Fruit fly (Drosophila melanogaster): Measurements from ENCODE around the gene CG11050.

CG11050 gene

DNA sequence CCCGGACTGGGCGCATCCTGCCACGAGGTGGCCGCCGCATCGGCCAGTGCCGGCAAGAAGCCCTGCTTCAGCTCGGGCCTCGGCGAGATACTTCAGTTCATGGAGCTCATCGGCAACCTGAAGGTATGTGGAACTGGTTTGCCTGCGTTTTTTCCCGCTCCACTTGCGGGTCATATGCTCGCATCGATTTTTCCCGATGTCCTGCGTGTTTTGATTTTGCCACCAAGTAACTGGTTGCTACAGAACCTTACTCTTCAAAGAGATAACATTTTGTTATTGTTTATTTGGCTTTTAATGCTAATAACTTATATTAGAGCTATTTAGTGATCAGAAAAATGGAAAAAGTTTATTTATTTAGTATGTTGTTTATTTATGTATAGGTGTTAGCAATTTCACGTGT lies 2.3 kb downstream of the CG11050 start:
- TF ChIP-seq br (GFP tag; optimal IDR thresholded peaks at IDR 0.05) = no peak
- TF ChIP-seq brk (GFP tag; optimal IDR thresholded peaks at IDR 0.05) = no peak
- TF ChIP-seq dsf (GFP tag; optimal IDR thresholded peaks at IDR 0.05; ENCODE audit: borderline replicate concordance) = no peak
- TF ChIP-seq dl (GFP tag; optimal IDR thresholded peaks at IDR 0.05; ENCODE audit: insufficient read depth in 1 of 2, partially characterized antibody in 2 of 2) = no peak
- TF ChIP-seq foxo (GFP tag; optimal IDR thresholded peaks at IDR 0.05) = no peak
- no peak for TF ChIP-seq GATAd (GFP tag; optimal IDR thresholded peaks at IDR 0.05)
- no peak for TF ChIP-seq usp (GFP tag; optimal IDR thresholded peaks at IDR 0.05)
- no peak for TF ChIP-seq Vsx2 (GFP tag; optimal IDR thresholded peaks at IDR 0.05; ENCODE audit: partially characterized antibody)
- TF ChIP-seq psq (GFP tag; optimal IDR thresholded peaks at IDR 0.05) = no peak
- TF ChIP-seq CrebA (GFP tag; optimal IDR thresholded peaks at IDR 0.05; ENCODE audit: borderline replicate concordance) = no peak

DNA sequence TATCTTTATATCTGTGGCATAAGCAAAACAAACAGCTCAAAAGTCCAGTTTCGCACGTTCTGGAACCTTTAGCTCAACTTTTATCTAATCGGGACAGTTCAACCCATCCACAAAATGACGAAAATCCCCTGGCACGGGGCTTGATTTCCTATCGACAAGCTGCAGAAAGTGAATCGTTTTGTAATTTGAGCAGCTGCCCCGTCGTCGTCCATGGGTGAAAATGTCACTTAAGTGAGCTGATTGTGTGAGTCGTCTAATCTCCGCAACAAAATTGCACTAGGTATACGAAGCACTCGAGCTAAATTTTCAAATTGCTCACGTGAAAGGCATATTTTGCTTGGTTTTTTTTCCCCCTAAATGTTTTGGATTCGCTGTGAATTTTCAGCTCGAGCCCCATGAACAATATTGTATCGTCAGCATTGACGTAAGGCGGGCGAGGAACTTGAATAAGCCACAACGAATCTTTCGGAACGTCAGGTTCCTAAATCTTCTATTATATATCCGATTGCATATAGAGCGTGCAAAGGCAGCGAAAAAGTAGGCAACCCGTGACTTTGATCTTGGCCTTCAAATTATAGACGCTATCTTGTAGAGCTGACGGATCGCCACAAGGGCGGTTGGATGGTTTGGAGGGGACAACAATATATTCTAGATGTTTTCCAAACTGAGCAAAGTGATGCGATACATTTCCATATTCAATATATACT lies 3.6 kb downstream of the CG11050 start:
- peak; percentile 2 for TF ChIP-seq h (GFP tag; optimal IDR thresholded peaks at IDR 0.05)
- no peak for TF ChIP-seq dsf (GFP tag; optimal IDR thresholded peaks at IDR 0.05; ENCODE audit: borderline replicate concordance)
- TF ChIP-seq sage (GFP tag; optimal IDR thresholded peaks at IDR 0.05) = no peak
- TF ChIP-seq Rel (GFP tag; optimal IDR thresholded peaks at IDR 0.05) = no peak
- TF ChIP-seq Rel (tag; optimal IDR thresholded peaks at IDR 0.05) = peak; percentile 82

DNA sequence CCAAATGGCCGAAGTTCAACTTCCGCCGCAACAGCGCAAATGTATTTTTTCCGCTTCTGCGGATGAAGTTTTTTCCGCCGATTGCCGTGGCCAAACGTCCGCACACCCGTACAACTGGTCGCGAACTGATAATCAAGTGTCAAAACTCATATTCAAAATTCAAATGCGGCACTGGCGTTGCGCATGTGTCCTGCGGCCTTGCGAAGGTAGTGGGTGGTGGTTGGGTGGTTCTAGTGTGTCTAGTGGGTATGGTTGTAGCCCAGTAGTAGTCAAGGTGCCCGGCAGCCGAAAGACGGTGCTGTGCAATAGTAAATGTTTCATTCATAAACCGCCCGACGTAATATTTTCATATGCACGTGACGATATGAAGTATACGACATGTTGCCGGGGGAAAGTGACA lies 10.8 kb downstream of the CG11050 start, which contains the start of gene DIP-iota:
Gene DIP-iota (minus strand): TSS at position 101 of the 400 bp plus-strand sequence.
- TF ChIP-seq CG9705 (GFP tag; optimal IDR thresholded peaks at IDR 0.05) (no peak), rgr (GFP tag; optimal IDR thresholded peaks at IDR 0.05) (no peak), jim (GFP tag; optimal IDR thresholded peaks at IDR 0.05) (no peak), usp (GFP tag; optimal IDR thresholded peaks at IDR 0.05) (no peak), Rel (GFP tag; optimal IDR thresholded peaks at IDR 0.05) (no peak), Rel (tag; optimal IDR thresholded peaks at IDR 0.05) (no peak), N (GFP tag; optimal IDR thresholded peaks at IDR 0.05) (no peak), Sp1 (GFP tag; optimal IDR thresholded peaks at IDR 0.05) (no peak), CG32264 (GFP tag; optimal IDR thresholded peaks at IDR 0.05) (no peak), Dif (GFP tag; optimal IDR thresholded peaks at IDR 0.05; ENCODE audit: partially characterized antibody) (no peak), ey (GFP tag; optimal IDR thresholded peaks at IDR 0.05) (no peak), Hnf4 (GFP tag; optimal IDR thresholded peaks at IDR 0.05) (no peak)

DNA sequence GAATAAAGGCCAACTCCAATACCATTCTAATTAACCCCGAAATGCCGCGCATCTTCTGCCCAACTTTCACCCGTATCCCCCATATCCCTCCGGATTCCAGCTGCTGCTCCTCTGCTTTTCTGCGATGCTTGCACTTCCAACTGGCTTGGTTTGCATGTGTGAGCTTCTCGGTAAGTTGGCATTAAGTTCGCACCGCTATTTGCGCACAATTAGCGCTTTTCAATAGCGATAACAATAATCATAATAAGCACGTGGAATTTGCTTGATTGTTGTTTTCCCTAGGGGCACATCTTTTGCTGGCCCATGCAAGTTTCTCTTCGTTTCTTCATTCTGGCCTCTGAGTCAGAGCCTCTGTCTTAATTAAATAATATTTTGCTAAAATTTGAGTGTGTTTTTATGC lies 11.2 kb downstream of the CG11050 start:
- TF ChIP-seq h (GFP tag; optimal IDR thresholded peaks at IDR 0.05) = no peak
- TF ChIP-seq CG32264 (GFP tag; optimal IDR thresholded peaks at IDR 0.05) = no peak
- no peak for TF ChIP-seq Dif (GFP tag; optimal IDR thresholded peaks at IDR 0.05; ENCODE audit: partially characterized antibody)
- TF ChIP-seq HLH106 (tag; optimal IDR thresholded peaks at IDR 0.05) = no peak
- no peak for TF ChIP-seq Jra (GFP tag; optimal IDR thresholded peaks at IDR 0.05)
- no peak for TF ChIP-seq CrebA (GFP tag; optimal IDR thresholded peaks at IDR 0.05; ENCODE audit: borderline replicate concordance)
- TF ChIP-seq dsf (GFP tag; optimal IDR thresholded peaks at IDR 0.05; ENCODE audit: borderline replicate concordance) = no peak
- TF ChIP-seq GATAd (GFP tag; optimal IDR thresholded peaks at IDR 0.05) = no peak
- no peak for TF ChIP-seq sage (GFP tag; optimal IDR thresholded peaks at IDR 0.05)
- TF ChIP-seq Myc (optimal IDR thresholded peaks at IDR 0.05) = no peak
- no peak for TF ChIP-seq ey (GFP tag; optimal IDR thresholded peaks at IDR 0.05)
- TF ChIP-seq sv (GFP tag; optimal IDR thresholded peaks at IDR 0.05) = no peak
- TF ChIP-seq brk (GFP tag; optimal IDR thresholded peaks at IDR 0.05) = no peak
- TF ChIP-seq dmrt93B (GFP tag; optimal IDR thresholded peaks at IDR 0.05) = no peak
- no peak for TF ChIP-seq usp (GFP tag; optimal IDR thresholded peaks at IDR 0.05)
- TF ChIP-seq foxo (GFP tag; optimal IDR thresholded peaks at IDR 0.05) = no peak
- no peak for TF ChIP-seq jim (GFP tag; optimal IDR thresholded peaks at IDR 0.05)
- TF ChIP-seq CG9705 (GFP tag; optimal IDR thresholded peaks at IDR 0.05) = no peak
- no peak for TF ChIP-seq dl (GFP tag; optimal IDR thresholded peaks at IDR 0.05; ENCODE audit: insufficient read depth in 1 of 2, partially characterized antibody in 2 of 2)

DNA sequence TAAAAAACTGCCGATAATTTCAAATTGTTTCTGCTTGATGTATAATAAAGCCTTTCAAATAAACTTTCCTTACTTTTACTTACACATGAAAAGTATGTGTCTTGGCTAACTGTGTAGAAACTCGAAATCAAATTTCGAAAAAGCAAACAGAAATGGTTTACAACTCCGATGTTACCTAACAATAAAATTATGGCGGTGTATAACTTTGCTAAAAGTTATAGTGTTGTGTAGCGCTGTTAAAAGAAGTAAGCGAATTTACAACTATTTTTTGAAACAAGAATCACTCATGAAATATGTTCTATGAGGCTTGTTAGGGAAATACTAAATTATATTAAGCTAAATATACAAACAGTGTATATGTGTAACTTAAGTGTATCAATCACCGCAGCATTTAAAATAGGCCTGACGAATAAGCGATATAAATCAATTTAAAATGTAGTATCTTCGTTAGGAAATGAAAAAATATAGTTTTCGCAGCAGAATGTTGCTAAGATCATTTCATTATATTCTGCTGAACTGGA lies 11.9 kb downstream of the CG11050 start, which contains the start of gene CG34345:
Gene CG34345 (plus strand): TSS at position 471 of the 521 bp plus-strand sequence.
- no peak for TF ChIP-seq woc (GFP tag; optimal IDR thresholded peaks at IDR 0.05)
- peak; percentile 55 for TF ChIP-seq Myc (optimal IDR thresholded peaks at IDR 0.05)
- no peak for TF ChIP-seq CrebA (GFP tag; optimal IDR thresholded peaks at IDR 0.05; ENCODE audit: borderline replicate concordance)
- no peak for TF ChIP-seq h (GFP tag; optimal IDR thresholded peaks at IDR 0.05)

Measured in whole organism, wandering third instar larva.